Fruit fly (Drosophila melanogaster): ENCODE results near the gene CG33725.

Gene CG33725

DNA sequence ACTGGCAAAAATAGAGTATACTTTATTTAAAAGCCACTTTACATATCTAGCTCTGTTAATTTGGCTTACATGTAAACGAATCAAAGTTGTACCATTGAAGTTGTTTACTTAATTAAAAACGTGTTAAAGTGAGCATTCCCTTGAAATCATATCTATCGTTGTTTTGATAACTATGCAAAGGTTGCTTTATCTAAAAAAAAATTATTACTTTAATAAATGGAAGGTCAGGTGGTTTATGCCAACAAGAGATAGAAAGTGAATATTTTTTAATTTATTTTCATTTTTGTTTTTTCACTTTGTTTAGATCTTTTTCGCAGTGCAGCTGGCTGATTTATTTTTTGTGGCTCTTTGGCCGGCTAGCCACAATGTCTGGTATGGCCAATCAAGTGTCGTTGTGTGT is 508 bp downstream of the CG33725 start (continued):
- no peak for TF ChIP-seq zen2 (GFP tag; IDR thresholded peaks at IDR 0.05; ENCODE audit: partially characterized antibody)
- TF ChIP-seq ewg (GFP tag; optimal IDR thresholded peaks at IDR 0.05): peak; percentile 64
- peak; percentile 4 for TF ChIP-seq CrebB (tag; optimal IDR thresholded peaks at IDR 0.05)
- TF ChIP-seq CG2678 (tag; optimal IDR thresholded peaks at IDR 0.05): peak; percentile 88
- no peak for TF ChIP-seq HLH4C (GFP tag; IDR thresholded peaks at IDR 0.05; ENCODE audit: partially characterized antibody)
- 0 out of 2 replicates have a peak, but pooled peaks have one; percentile 9 for TF ChIP-seq GATAe (GFP tag; conservative IDR thresholded peaks at IDR 0.05)
- TF ChIP-seq slp2 (GFP tag; optimal IDR thresholded peaks at IDR 0.05): peak; percentile 27
- TF ChIP-seq CG16815 (GFP tag; optimal IDR thresholded peaks at IDR 0.05): peak; percentile 49
- peak; percentile 64 for TF ChIP-seq sob (GFP tag; IDR thresholded peaks at IDR 0.05)
- peak; percentile 15 for TF ChIP-seq CG9609 (GFP tag; optimal IDR thresholded peaks at IDR 0.05)
- TF ChIP-seq CG11504 (tag; optimal IDR thresholded peaks at IDR 0.05): peak; percentile 91
- TF ChIP-seq Gsc (GFP tag; IDR thresholded peaks at IDR 0.05): no peak
- TF ChIP-seq CTCF (GFP tag; optimal IDR thresholded peaks at IDR 0.05): no peak
- TF ChIP-seq tio (GFP tag; optimal IDR thresholded peaks at IDR 0.05): peak; percentile 79
- TF ChIP-seq CG14014 (GFP tag; IDR thresholded peaks at IDR 0.05): peak; percentile 71
- TF ChIP-seq seq (GFP tag; IDR thresholded peaks at IDR 0.05): peak; percentile 61
- TF ChIP-seq CG10267 (tag; optimal IDR thresholded peaks at IDR 0.05): peak; percentile 14
- no peak for TF ChIP-seq pzg (GFP tag; optimal IDR thresholded peaks at IDR 0.05)
- TF ChIP-seq CG10321 (GFP tag; IDR thresholded peaks at IDR 0.05): no peak
- TF ChIP-seq hth (optimal IDR thresholded peaks at IDR 0.05): no peak
- TF ChIP-seq CG6765 (GFP tag; optimal IDR thresholded peaks at IDR 0.05): peak; percentile 54
- peak; percentile 63 for TF ChIP-seq fd3F (GFP tag; optimal IDR thresholded peaks at IDR 0.05)
- TF ChIP-seq Vsx1 (GFP tag; optimal IDR thresholded peaks at IDR 0.05): peak; percentile 62
- TF ChIP-seq CG2202 (tag; optimal IDR thresholded peaks at IDR 0.05): peak; percentile 15
- TF ChIP-seq CG17385 (GFP tag; optimal IDR thresholded peaks at IDR 0.05): peak; percentile 77
- no peak; the same call in 1 of the 2 replicates for TF ChIP-seq CG16779 (GFP tag; IDR thresholded peaks at IDR 0.05)
- TF ChIP-seq Mes4 (GFP tag; optimal IDR thresholded peaks at IDR 0.05): peak; percentile 59
- peak; percentile 82 for TF ChIP-seq CG30403 (GFP tag; optimal IDR thresholded peaks at IDR 0.05)
- TF ChIP-seq CG11398 (GFP tag; optimal IDR thresholded peaks at IDR 0.05): no peak
- no peak for TF ChIP-seq lov (optimal IDR thresholded peaks at IDR 0.05)
- no peak for TF ChIP-seq lov (GFP tag; IDR thresholded peaks at IDR 0.05)
- TF ChIP-seq CG8290 (GFP tag; optimal IDR thresholded peaks at IDR 0.05): no peak
- no peak for TF ChIP-seq CG8290 (tag; optimal IDR thresholded peaks at IDR 0.05)
- peak; percentile 72 for TF ChIP-seq Fer1 (GFP tag; optimal IDR thresholded peaks at IDR 0.05)
- no peak for TF ChIP-seq CG4282 (GFP tag; optimal IDR thresholded peaks at IDR 0.05)
- peak; percentile 88 for TF ChIP-seq CG17361 (GFP tag; IDR thresholded peaks at IDR 0.05)
- TF ChIP-seq rib (GFP tag; IDR thresholded peaks at IDR 0.05): peak; percentile 9; the same call in 1 of the 2 replicates
- TF ChIP-seq ab (GFP tag; optimal IDR thresholded peaks at IDR 0.05): no peak
- no peak for TF ChIP-seq MBD-R2 (GFP tag; IDR thresholded peaks at IDR 0.05)
- TF ChIP-seq PHDP (tag; optimal IDR thresholded peaks at IDR 0.05): peak; percentile 78
- TF ChIP-seq fu2 (GFP tag; optimal IDR thresholded peaks at IDR 0.05): peak; percentile 26
- TF ChIP-seq peb (GFP tag; IDR thresholded peaks at IDR 0.05): peak; percentile 55; the same call in 1 of the 2 replicates
- TF ChIP-seq hkb (optimal IDR thresholded peaks at IDR 0.05): no peak
- TF ChIP-seq hkb (GFP tag; IDR thresholded peaks at IDR 0.05): peak; percentile 72
- TF ChIP-seq CG18599 (GFP tag; optimal IDR thresholded peaks at IDR 0.05): peak; percentile 39
- no peak for TF ChIP-seq slou (GFP tag; optimal IDR thresholded peaks at IDR 0.05)
- no peak for TF ChIP-seq Myb (GFP tag; optimal IDR thresholded peaks at IDR 0.05)
- TF ChIP-seq tin (GFP tag; optimal IDR thresholded peaks at IDR 0.05): peak; percentile 51
- peak; percentile 37 for TF ChIP-seq CG12299 (tag; optimal IDR thresholded peaks at IDR 0.05)
- no peak for TF ChIP-seq B-H2 (GFP tag; optimal IDR thresholded peaks at IDR 0.05)
- TF ChIP-seq vnd (GFP tag; IDR thresholded peaks at IDR 0.05; ENCODE audit: partially characterized antibody): no peak
- TF ChIP-seq CG4707 (GFP tag; optimal IDR thresholded peaks at IDR 0.05): no peak
- TF ChIP-seq pfk (GFP tag; optimal IDR thresholded peaks at IDR 0.05): no peak
